Fruit fly (Drosophila melanogaster): Measurements from ENCODE around the gene CkIIalpha-i1.

CkIIalpha-i1 gene

dm6 chr3L:15794311-15794710, 22.5 kb upstream of the CkIIalpha-i1 start (continued):
- peak; percentile 29 for TF ChIP-seq Hmr (GFP tag; optimal IDR thresholded peaks at IDR 0.05)
- TF ChIP-seq psq (GFP tag; optimal IDR thresholded peaks at IDR 0.05) = no peak
- no peak for TF ChIP-seq CG4854 (GFP tag; optimal IDR thresholded peaks at IDR 0.05)
- peak; percentile 51 for TF ChIP-seq CG4820 (GFP tag; optimal IDR thresholded peaks at IDR 0.05)
- no peak for TF ChIP-seq Antp (GFP tag; optimal IDR thresholded peaks at IDR 0.05)
- peak; percentile 29 for TF ChIP-seq CG30431 (GFP tag; optimal IDR thresholded peaks at IDR 0.05)
- TF ChIP-seq twi (tag; optimal IDR thresholded peaks at IDR 0.05) = peak; percentile 18
- peak; percentile 46 for TF ChIP-seq lilli (GFP tag; optimal IDR thresholded peaks at IDR 0.05)
- peak; percentile 30 for TF ChIP-seq Blimp-1 (GFP tag; optimal IDR thresholded peaks at IDR 0.05)
- TF ChIP-seq slbo (GFP tag; IDR thresholded peaks at IDR 0.05) = peak; percentile 38
- TF ChIP-seq D19B (GFP tag; optimal IDR thresholded peaks at IDR 0.05) = peak; percentile 77
- no peak for TF ChIP-seq B-H1 (GFP tag; IDR thresholded peaks at IDR 0.05)
- peak; percentile 42 for TF ChIP-seq vvl (GFP tag; IDR thresholded peaks at IDR 0.05)
- TF ChIP-seq CG32767 (GFP tag; IDR thresholded peaks at IDR 0.05) = peak; percentile 52; the same call in 1 of the 2 replicates
- TF ChIP-seq nmo (GFP tag; optimal IDR thresholded peaks at IDR 0.05) = peak; percentile 57
- TF ChIP-seq Hsf (GFP tag; optimal IDR thresholded peaks at IDR 0.05) = peak; percentile 46
- TF ChIP-seq HLH54F (GFP tag; optimal IDR thresholded peaks at IDR 0.05) = no peak
- TF ChIP-seq Adf1 (GFP tag; IDR thresholded peaks at IDR 0.05) = no peak
- TF ChIP-seq CG6683 (GFP tag; optimal IDR thresholded peaks at IDR 0.05) = no peak
- TF ChIP-seq abd-A (tag; optimal IDR thresholded peaks at IDR 0.05) = no peak
- peak; percentile 44 for TF ChIP-seq sisA (GFP tag; IDR thresholded peaks at IDR 0.05)
- no peak for TF ChIP-seq Eip74EF (GFP tag; optimal IDR thresholded peaks at IDR 0.05)
- TF ChIP-seq CG2120 (GFP tag; optimal IDR thresholded peaks at IDR 0.05) = peak; percentile 24
- peak; percentile 56 for TF ChIP-seq CG8924 (tag; optimal IDR thresholded peaks at IDR 0.05)
- no peak for TF ChIP-seq ind (GFP tag; optimal IDR thresholded peaks at IDR 0.05)
- no peak for TF ChIP-seq CG12236 (GFP tag; optimal IDR thresholded peaks at IDR 0.05)
- no peak for TF ChIP-seq h (optimal IDR thresholded peaks at IDR 0.05)
- TF ChIP-seq Doc3 (GFP tag; IDR thresholded peaks at IDR 0.05; ENCODE audit: partially characterized antibody) = no peak
- peak; percentile 56 for TF ChIP-seq CG12391 (tag; optimal IDR thresholded peaks at IDR 0.05)
- peak in 1 of 2 experiments; percentile 26 for TF ChIP-seq dpn (GFP tag; optimal IDR thresholded peaks at IDR 0.05)
- no peak for TF ChIP-seq CG3995 (GFP tag; optimal IDR thresholded peaks at IDR 0.05)
- TF ChIP-seq CG13424 (tag; optimal IDR thresholded peaks at IDR 0.05) = peak; percentile 34
- TF ChIP-seq prd (optimal IDR thresholded peaks at IDR 0.05) = no peak
- peak; percentile 79 for TF ChIP-seq prd (GFP tag; IDR thresholded peaks at IDR 0.05)
- no peak for TF ChIP-seq crol (GFP tag; IDR thresholded peaks at IDR 0.05)
- peak; percentile 1 for TF ChIP-seq CG5245 (GFP tag; optimal IDR thresholded peaks at IDR 0.05)
- TF ChIP-seq ci (GFP tag; IDR thresholded peaks at IDR 0.05) = peak; percentile 71; the same call in 2 of the 3 replicates
- no peak for TF ChIP-seq sna (GFP tag; IDR thresholded peaks at IDR 0.05; ENCODE audit: partially characterized antibody)
- peak; percentile 15; the same call in 1 of the 2 replicates for TF ChIP-seq sens-2 (GFP tag; IDR thresholded peaks at IDR 0.05)
- TF ChIP-seq lov (optimal IDR thresholded peaks at IDR 0.05) = no peak
- no peak for TF ChIP-seq lov (GFP tag; IDR thresholded peaks at IDR 0.05)
- no peak for TF ChIP-seq dimm (GFP tag; IDR thresholded peaks at IDR 0.05)
- peak; percentile 50 for TF ChIP-seq grau (tag; optimal IDR thresholded peaks at IDR 0.05)
- no peak for TF ChIP-seq CG9817 (tag; optimal IDR thresholded peaks at IDR 0.05)
- TF ChIP-seq Asciz (GFP tag; optimal IDR thresholded peaks at IDR 0.05) = no peak
- no peak for TF ChIP-seq amos (GFP tag; IDR thresholded peaks at IDR 0.05; ENCODE audit: partially characterized antibody)
- TF ChIP-seq CG8290 (GFP tag; optimal IDR thresholded peaks at IDR 0.05) = no peak
- peak in 1 of 2 experiments; percentile 26 for TF ChIP-seq CG8290 (tag; optimal IDR thresholded peaks at IDR 0.05)
- TF ChIP-seq Dad (GFP tag; optimal IDR thresholded peaks at IDR 0.05) = no peak
- no peak for TF ChIP-seq Lhr (GFP tag; optimal IDR thresholded peaks at IDR 0.05)
- TF ChIP-seq HmgD (GFP tag; optimal IDR thresholded peaks at IDR 0.05) = no peak
- TF ChIP-seq Atf6 (GFP tag; IDR thresholded peaks at IDR 0.05) = peak; percentile 49; the same call in 1 of the 2 replicates
